Fruit fly (Drosophila melanogaster) ovary, adult (tissue): Measurements from ENCODE around the gene HUWE1.

Experiments used
- CG17801 ChIP-seq: fragments of 200-800 bp; optimal IDR thresholded peaks from 2 replicates; lab custom pipeline; 2019; ENCODE audit warnings: missing biosample characterization, mild to moderate bottlenecking, missing genetic modification characterization, moderate library complexity; ENCODE audit not compliant: partially characterized antibody

HUWE1 gene

DNA sequence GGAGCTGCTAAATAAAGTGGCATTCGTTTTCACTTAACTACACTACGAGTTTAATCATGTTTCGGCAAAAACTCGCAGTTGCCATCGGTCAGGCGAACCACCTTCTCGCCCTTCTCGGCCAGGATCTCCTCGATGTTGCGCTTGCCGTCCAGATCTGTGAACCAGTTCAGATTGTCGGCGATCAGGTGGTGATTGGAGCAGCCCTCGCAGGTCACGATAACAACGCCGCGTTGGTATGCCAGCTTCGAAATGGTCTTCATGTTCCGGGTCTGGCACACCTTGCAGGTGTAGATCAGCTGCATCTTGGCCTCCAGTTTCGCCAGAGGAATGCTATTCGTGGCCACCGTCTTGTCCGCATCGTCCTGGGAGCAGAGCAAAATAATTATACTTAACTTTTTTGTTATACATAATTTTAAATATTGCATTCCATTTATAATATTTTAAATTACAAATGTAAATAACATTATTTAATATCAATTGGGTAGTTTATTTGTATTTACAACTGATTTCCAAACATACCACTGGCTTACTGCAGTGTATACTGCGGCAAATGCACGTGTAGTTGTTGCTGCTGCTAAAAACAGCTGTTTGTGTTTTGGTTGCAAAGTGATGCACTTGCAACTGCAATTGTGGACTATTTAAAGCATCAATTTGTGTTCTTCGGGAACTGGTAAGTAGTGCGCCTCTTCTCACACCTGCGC, 20.9 kb downstream of the HUWE1 start:
- no peak for TF ChIP-seq CG17801 (GFP tag; lab: Kevin White, UChicago)

DNA sequence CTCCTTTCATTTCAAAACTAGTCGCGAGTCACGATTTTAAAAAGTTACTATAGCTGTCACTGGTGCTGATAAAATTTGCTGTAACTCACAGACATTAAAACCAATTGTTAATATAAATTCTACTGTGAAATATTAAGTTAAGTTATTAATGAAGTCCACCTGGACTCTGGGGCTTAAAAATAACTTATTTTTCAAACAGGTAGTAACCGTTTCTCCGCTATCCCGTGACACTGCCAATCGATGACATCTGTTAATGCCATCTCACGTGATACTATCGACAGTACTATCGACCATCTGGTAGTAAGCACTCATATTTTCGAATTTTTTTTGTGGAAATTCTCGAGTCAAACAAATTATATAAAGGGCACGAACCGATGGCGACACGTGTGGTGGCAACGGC, 21.6 kb downstream of the HUWE1 start, which contains the start of the genes CG12379 and MagR:
TSS of gene CG12379 (minus strand) at position 2 of the 400 bp plus-strand sequence.
TSS of gene MagR (plus strand) at position 276 of the 400 bp plus-strand sequence.
- TF ChIP-seq CG17801 (GFP tag; lab: Kevin White, UChicago), result peak; percentile 66

DNA sequence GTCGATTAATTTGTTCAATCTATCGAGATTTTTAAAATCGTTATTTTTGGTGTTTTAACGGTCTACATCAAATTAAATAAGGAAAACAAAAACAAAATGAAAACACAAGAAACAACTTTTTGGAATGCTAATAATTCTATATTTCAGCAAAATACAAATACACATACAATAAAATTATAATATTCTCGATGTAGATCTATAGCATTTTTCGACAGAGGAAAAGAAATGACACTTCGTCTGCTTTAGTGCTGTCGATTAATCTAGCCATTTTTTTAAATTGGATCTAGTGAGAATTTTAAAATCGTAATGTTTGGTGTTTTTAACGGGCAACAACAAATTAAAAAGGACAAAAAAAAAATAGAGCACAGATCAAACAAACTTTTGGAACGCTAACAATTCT, 24.7 kb downstream of the HUWE1 start, which contains the start of gene Arp6:
TSS of gene Arp6 (minus strand) at position 11 of the 400 bp plus-strand sequence.
- peak; percentile 17 for TF ChIP-seq CG17801 (GFP tag; lab: Kevin White, UChicago)

DNA sequence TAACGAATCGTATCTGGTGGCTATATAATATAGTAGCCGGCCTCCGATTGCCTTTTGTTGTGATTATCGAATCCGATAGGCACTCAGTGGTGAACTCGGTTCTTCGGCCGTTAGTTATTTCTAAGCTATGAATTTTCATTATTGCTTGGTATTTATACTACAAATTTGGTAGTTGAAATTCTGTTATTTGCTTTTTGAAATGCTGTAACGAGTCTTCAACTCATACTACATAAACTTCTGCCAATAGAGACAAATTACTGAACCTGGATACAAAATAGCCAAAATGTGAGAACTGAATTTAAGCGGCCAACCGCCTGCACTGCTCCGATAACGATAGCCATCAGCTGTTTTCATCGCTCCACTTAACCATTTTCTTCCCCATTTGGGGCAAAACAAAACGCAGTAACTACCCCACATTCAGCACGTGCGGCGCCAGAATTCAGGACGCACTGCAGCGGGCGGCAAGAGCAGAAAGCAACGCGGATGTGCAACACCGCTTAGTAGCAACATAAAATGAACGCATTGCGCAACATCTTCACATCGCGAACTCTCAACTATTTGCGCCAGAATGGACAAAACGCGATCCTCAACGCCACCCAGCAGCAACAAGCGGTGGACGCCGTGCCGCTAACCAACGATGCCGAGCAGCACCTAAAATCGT, 26.6 kb downstream of the HUWE1 start, which contains the start of the genes CG11679 and CG8206:
TSS of gene CG11679 (minus strand) at position 65 of the 661 bp plus-strand sequence.
TSS of gene CG8206 (plus strand) at position 341 of the 661 bp plus-strand sequence.
- peak; percentile 79 for TF ChIP-seq CG17801 (GFP tag; lab: Kevin White, UChicago)

DNA sequence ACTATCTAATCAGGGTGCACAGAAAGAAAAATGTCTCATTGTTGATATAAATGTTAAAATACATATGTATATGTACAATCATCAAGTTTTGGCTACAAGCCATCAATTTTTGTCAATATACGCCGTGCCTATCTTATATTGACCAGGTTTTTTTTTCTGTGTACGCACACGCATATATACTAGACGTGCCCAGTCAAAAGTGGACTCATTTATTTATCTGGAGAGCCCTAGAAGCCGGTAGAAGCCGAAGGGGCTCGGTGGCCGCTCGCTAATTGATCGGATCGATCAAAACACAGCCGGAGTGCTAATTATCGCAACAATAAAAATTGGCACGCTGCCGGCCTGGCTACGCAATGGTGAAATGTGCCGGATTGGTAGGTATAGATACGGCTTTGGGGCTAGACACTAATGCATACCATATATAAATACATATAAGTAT, 27.9 kb downstream of the HUWE1 start:
- TF ChIP-seq CG17801 (GFP tag; lab: Kevin White, UChicago), result peak; percentile 8

DNA sequence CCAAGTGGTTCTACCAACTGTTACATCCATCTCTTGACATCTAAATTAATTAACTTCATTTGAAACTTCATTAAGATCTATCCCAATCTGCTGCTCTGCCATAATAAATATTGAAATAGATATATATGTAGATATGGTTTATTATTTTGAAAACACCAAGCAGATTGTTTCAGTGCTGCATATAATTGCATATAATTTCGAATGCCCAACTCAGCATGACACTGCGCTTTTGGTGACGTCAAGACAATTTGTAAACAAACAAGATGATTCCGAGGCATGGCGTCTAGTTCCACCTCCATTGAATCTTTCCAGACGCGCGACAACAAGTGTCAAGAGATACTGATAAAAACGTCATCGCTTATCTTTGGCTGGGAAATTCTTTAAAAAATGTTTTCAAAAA, 28.5 kb downstream of the HUWE1 start:
- TF ChIP-seq CG17801 (GFP tag; lab: Kevin White, UChicago), result no peak

DNA sequence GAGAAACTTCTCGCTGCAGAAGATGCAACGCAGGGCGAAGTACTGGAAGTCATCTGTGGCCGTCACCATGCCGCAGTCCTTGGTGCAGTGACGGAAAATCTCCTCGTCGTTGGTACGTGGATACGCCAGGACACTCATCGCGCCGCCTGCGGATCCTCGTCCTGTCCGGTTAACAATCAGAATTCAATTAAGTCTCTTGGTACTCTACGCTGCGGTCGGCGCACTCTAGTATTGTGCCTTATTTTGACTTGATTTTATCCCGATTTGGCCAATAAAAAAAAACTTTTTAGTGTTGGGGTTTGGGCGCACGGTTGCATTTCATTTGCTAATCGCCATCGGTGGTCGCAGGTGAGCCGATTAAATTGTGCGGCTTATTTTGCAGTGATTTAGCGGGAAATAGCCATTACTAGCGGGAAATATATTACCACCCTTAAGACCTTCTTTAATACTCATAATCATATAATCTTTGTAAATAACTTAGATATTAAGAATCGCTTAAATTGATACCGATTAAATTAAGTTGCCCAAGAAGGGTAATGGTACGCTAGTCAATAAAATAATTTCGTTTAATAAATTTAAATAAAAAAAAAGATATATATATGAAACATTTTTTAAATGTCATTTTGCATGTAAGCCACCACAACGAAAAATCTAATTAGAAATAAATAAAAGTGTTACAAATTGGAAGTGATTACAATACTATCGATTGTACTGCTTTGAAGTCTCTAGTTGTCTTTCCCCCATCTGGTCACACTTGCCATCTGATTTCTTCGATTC, 33.7 kb downstream of the HUWE1 start, which contains the start of the genes CG8944 and CCT6:
TSS of gene CG8944 (minus strand) at position 327 of the 777 bp plus-strand sequence.
TSS of gene CCT6 (plus strand) at position 744 of the 777 bp plus-strand sequence.
- peak; percentile 8 for TF ChIP-seq CG17801 (GFP tag; lab: Kevin White, UChicago)

DNA sequence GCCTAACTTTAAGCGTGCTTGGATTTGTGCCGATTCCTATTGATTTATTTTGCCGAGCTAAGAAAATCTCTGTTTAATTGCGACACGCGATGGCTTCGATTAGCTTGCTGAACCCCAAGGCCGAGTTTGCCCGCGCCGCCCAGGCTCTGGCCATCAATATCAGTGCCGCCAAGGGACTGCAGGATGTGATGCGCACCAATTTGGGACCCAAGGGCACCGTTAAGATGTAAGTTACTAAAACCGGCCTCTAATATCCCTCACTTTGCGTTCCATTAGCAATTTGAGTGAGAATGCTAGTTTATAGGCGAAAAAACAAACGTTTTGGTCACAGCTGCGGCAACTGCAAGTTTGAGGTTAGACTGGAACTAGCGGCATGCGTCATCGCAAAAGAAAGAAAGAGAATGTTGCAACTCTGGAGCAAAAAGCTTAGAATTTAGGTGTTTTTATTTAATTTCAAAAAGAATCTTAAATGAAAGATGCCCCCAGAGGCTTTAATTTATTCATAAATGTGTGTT, 34.3 kb downstream of the HUWE1 start:
- TF ChIP-seq CG17801 (GFP tag; lab: Kevin White, UChicago), result no peak

DNA sequence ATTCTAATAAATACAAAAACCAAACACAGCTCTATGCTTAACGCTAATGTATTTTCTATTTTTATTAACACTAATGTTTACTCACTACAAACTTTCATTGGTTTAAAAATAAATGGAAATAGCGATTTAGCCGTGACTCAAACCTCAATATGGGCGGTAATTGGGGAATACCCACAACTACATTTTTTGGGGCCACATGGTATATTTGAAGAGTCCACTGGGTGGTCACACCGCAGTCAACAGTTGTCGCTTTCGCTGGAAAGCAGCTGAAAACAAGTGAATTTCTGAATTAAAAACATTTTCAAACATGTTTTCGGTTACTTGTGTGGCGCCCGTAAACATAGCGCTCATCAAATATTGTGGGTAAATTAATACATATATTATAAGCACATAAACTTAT, 36.5 kb downstream of the HUWE1 start, which contains the start of gene Mvd:
TSS of gene Mvd (plus strand) at position 222 of the 400 bp plus-strand sequence.
- peak; percentile 52 for TF ChIP-seq CG17801 (GFP tag; lab: Kevin White, UChicago)

DNA sequence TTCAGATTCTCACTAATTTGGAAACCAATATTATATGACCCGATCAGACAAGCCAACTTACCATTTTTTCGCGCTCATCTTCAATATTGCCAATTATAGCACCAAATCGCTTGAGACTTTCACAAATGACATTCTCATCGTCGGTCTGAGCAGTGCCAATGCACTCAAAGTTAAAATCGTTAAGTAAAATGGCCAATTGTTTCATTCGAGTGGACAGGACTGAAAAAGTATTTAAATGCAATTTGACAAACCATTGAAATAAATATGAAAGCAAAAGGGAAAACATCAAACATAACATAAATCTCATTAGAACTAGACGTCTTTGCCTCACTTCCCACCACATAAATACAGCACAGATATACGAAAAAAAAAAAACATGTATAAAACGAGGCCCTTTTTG, 43.6 kb downstream of the HUWE1 start, which contains the start of gene CG8260:
TSS of gene CG8260 (plus strand) at position 301 of the 400 bp plus-strand sequence.
- no peak for TF ChIP-seq CG17801 (GFP tag; lab: Kevin White, UChicago)

DNA sequence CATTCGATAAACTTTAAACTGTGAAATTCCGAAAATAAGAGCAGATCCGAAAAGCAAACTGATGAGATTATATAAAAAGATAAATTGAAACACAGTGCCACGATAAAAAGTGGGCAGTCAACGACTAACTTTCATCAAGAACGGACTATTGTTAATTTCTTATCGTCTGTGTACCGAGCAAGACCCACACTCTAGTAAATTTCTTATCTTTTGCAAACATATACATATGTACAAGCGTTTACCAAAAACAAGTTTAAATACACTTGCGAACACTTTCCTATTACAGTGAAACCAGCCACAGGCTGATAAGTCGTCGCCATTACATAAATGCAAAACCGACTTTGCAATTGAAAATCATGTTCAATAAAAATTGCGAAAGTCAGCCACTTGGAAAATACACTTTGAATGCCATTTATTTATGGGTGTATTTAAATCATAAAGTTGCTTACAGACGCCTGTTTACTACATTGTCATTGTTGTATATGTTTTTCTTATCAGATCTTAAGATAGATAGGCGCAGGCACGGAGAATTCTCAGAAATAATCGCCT, 46.3 kb downstream of the HUWE1 start:
- no peak for TF ChIP-seq CG17801 (GFP tag; lab: Kevin White, UChicago)

DNA sequence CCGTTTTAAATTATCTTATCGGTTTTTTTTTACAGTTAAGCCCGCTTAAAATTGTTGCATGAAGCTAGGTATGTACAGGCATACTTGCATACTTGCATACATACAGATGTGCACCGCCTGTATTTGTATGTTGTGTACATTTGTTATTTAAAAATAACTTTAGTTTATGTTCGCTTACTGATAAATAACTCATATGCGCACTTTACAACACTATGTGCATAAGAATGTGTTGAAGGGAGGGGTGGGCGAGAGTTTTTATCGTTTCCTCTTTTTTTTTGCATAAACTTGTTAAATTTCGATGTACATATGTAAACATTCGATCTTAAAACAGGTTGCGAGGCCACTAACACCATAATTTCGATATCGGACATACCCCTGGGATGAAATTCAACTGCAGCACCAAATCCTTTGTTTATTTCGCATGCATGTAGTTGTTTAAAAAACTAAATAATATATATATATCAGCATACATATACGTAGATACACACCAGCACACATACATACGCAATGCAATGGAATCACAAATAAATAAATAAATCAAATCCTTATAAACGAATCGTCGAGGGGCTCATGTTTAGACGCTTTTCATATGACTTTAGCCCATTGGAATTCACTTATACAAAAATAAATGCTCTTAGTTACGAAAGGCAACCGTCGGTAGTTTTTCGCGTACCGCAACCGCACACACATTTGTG, 47.5 kb downstream of the HUWE1 start:
- peak; percentile 1 for TF ChIP-seq CG17801 (GFP tag; lab: Kevin White, UChicago)
